Worm (Caenorhabditis elegans): Measurements from ENCODE around the gene ZC262.13.
A peak's percentile ranks its signal among the peaks of the same experiment; 100 is the strongest.

DNA sequence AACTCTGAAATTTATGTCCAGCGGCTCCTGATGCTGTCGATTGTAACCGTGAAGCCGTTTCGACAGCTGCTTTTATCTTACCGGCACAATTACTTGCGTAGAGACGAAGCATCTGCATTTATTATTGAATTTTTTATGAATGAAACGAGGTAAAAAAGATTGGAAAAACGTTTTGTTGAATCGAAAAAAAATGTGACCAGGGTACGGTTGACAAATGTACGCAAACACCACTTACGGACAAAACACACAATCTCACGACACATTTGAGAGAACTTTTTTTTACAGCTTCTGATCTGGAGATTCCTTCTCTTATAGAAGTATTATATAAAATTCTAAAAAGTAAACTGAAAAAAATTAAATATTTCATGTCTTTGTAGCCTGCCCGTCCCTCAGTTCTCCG lies 5.8 kb downstream of the ZC262.13 start, which contains the start of the genes mrps-18A and ZC262.2:
- TF ChIP-seq dao-5 (tag; optimal IDR thresholded peaks at IDR 0.05): no peak
- no peak for TF ChIP-seq him-1 (tag; optimal IDR thresholded peaks at IDR 0.05)
- peak; percentile 19 for TF ChIP-seq W03F9.2 (tag; optimal IDR thresholded peaks at IDR 0.05)

All from whole organism, L4/young adult.